Worm (Caenorhabditis elegans) whole organism, L2 larva: ENCODE measurements around the gene clec-19.

Experiments
- C34F6.9 ChIP-seq: fragments of 150-350 bp; optimal IDR thresholded peaks from 2 replicates; lab custom pipeline; 2014; ENCODE audit warnings: missing biosample characterization, missing genetic modification characterization
- F13H6.1 ChIP-seq: sonication (generic microtip); optimal IDR thresholded peaks from 2 replicates; lab custom pipeline; 2016; ENCODE audit warnings: missing genetic modification characterization, missing compliant biosample characterization
- R02D3.7 ChIP-seq: fragments of 150-350 bp; optimal IDR thresholded peaks from 2 replicates; lab custom pipeline; 2014; ENCODE audit warnings: missing biosample characterization, missing genetic modification characterization
- Y55F3AM.14 ChIP-seq: fragments of 200-800 bp; sonication (Bioruptor generic); optimal IDR thresholded peaks from 2 replicates; lab custom pipeline; 2018; ENCODE audit warnings: mild to moderate bottlenecking, missing genetic modification characterization, missing compliant biosample characterization
- alr-1 ChIP-seq: fragments of 150-350 bp; optimal IDR thresholded peaks from 2 replicates; lab custom pipeline; 2014; ENCODE audit warnings: missing biosample characterization, missing genetic modification characterization
- aly-2 ChIP-seq: fragments of 150-350 bp; optimal IDR thresholded peaks from 2 replicates; lab custom pipeline; 2014; ENCODE audit warnings: missing biosample characterization, missing genetic modification characterization
- ama-1 ChIP-seq: fragments of 150-350 bp; optimal IDR thresholded peaks from 2 replicates; lab custom pipeline; 2018; ENCODE audit warnings: inconsistent platforms
- ceh-16 ChIP-seq: fragments of 150-350 bp; optimal IDR thresholded peaks from 2 replicates; lab custom pipeline; 2014; ENCODE audit warnings: missing biosample characterization, missing genetic modification characterization
- ceh-82 ChIP-seq: fragments of 150-350 bp; optimal IDR thresholded peaks from 2 replicates; lab custom pipeline; 2014; ENCODE audit warnings: missing biosample characterization, missing genetic modification characterization
- egl-27 ChIP-seq: sonication (generic microtip); optimal IDR thresholded peaks from 3 replicates; lab custom pipeline; 2017; ENCODE audit warnings: missing biosample characterization, missing genetic modification reagents, missing genetic modification characterization
- elt-1 ChIP-seq: fragments of 150-350 bp; optimal IDR thresholded peaks from 2 replicates; lab custom pipeline; 2014; ENCODE audit warnings: missing biosample characterization, missing genetic modification characterization
- elt-3 ChIP-seq: sonication (generic microtip); optimal IDR thresholded peaks from 2 replicates; lab custom pipeline; 2017; ENCODE audit warnings: missing biosample characterization, missing genetic modification characterization
- fos-1 ChIP-seq: fragments of 150-350 bp; optimal IDR thresholded peaks from 2 replicates; lab custom pipeline; 2014; ENCODE audit warnings: missing biosample characterization, missing genetic modification characterization
- gmeb-1 ChIP-seq: fragments of 150-350 bp; optimal IDR thresholded peaks from 2 replicates; lab custom pipeline; 2014; ENCODE audit warnings: missing biosample characterization, missing genetic modification characterization
- lin-11 ChIP-seq: fragments of 150-350 bp; sonication (generic microtip); optimal IDR thresholded peaks from 2 replicates; lab custom pipeline; 2014; ENCODE audit warnings: missing biosample characterization, missing genetic modification characterization, inconsistent platforms, mixed read lengths
- lin-39 ChIP-seq: fragments of 150-350 bp; optimal IDR thresholded peaks from 2 replicates; lab custom pipeline; 2014; ENCODE audit warnings: missing biosample characterization, missing genetic modification reagents, missing genetic modification characterization
- mab-5 ChIP-seq: fragments of 150-350 bp; optimal IDR thresholded peaks from 2 replicates; lab custom pipeline; 2014; ENCODE audit warnings: missing biosample characterization, missing genetic modification characterization
- mbf-1 ChIP-seq: sonication (generic microtip); optimal IDR thresholded peaks from 2 replicates; lab custom pipeline; 2017; ENCODE audit warnings: missing biosample characterization, missing genetic modification characterization
- mdl-1 ChIP-seq, 2 experiments: fragments of 150-350 bp in 1 of 2; sonication (generic microtip) in 1 of 2; optimal IDR thresholded peaks; 2 replicates each; lab custom pipeline; 2017; ENCODE audit warnings: missing biosample characterization in 2 of 2, missing genetic modification characterization in 2 of 2
- nhr-10 ChIP-seq: sonication (generic microtip); optimal IDR thresholded peaks from 2 replicates; lab custom pipeline; 2017; ENCODE audit warnings: missing biosample characterization, missing genetic modification characterization
- nhr-11 ChIP-seq: fragments of 150-350 bp; optimal IDR thresholded peaks from 2 replicates; lab custom pipeline; 2014; ENCODE audit warnings: missing biosample characterization, missing genetic modification characterization
- nhr-129 ChIP-seq: fragments of 150-350 bp; optimal IDR thresholded peaks from 2 replicates; lab custom pipeline; 2014; ENCODE audit warnings: missing biosample characterization, missing genetic modification characterization
- nhr-21 ChIP-seq: fragments of 150-350 bp; optimal IDR thresholded peaks from 2 replicates; lab custom pipeline; 2014; ENCODE audit warnings: missing biosample characterization, missing genetic modification characterization
- nhr-23 ChIP-seq: fragments of 150-350 bp; optimal IDR thresholded peaks from 2 replicates; lab custom pipeline; 2014; ENCODE audit warnings: missing biosample characterization, missing genetic modification reagents, missing genetic modification characterization
- nhr-237 ChIP-seq: fragments of 150-350 bp; optimal IDR thresholded peaks from 2 replicates; lab custom pipeline; 2014; ENCODE audit warnings: missing biosample characterization, missing genetic modification characterization
- nhr-25 ChIP-seq: fragments of 150-350 bp; sonication (generic microtip); optimal IDR thresholded peaks from 3 replicates; lab custom pipeline; 2014; ENCODE audit warnings: missing biosample characterization, missing genetic modification characterization
- nhr-6 ChIP-seq: fragments of 150-350 bp; optimal IDR thresholded peaks from 2 replicates; lab custom pipeline; 2014; ENCODE audit warnings: missing biosample characterization, missing genetic modification characterization
- peb-1 ChIP-seq: fragments of 150-350 bp; optimal IDR thresholded peaks from 2 replicates; lab custom pipeline; 2014; ENCODE audit warnings: missing biosample characterization, missing genetic modification characterization
- sem-4 ChIP-seq: fragments of 150-350 bp; optimal IDR thresholded peaks from 2 replicates; lab custom pipeline; 2014; ENCODE audit warnings: missing biosample characterization, missing genetic modification reagents, missing genetic modification characterization
- skn-1 ChIP-seq: sonication (generic microtip); optimal IDR thresholded peaks from 2 replicates; lab custom pipeline; 2017; ENCODE audit warnings: missing biosample characterization, missing genetic modification characterization
- sma-9 ChIP-seq, 2 experiments: fragments of 150-350 bp in 1 of 2; sonication (generic microtip) in 1 of 2; optimal IDR thresholded peaks; 2 replicates each; lab custom pipeline; 2014 to 2016; ENCODE audit warnings: missing genetic modification characterization in 2 of 2, mild to moderate bottlenecking in 1 of 2, missing biosample characterization in 1 of 2, missing compliant biosample characterization in 1 of 2, missing genetic modification reagents in 1 of 2, moderate library complexity in 1 of 2
- snpc-4 ChIP-seq: fragments of 150-350 bp; optimal IDR thresholded peaks from 2 replicates; lab custom pipeline; 2014; ENCODE audit warnings: missing biosample characterization, missing genetic modification characterization
- unc-39 ChIP-seq: fragments of 150-350 bp; optimal IDR thresholded peaks from 2 replicates; lab custom pipeline; 2014; ENCODE audit warnings: missing biosample characterization, missing genetic modification characterization
- unc-55 ChIP-seq: fragments of 150-350 bp; sonication (generic microtip); optimal IDR thresholded peaks from 3 replicates; lab custom pipeline; 2014; ENCODE audit warnings: missing biosample characterization, missing genetic modification reagents, missing genetic modification characterization
- unc-62 ChIP-seq: fragments of 150-350 bp; optimal IDR thresholded peaks from 2 replicates; lab custom pipeline; 2014; ENCODE audit warnings: missing biosample characterization, missing genetic modification reagents, missing genetic modification characterization
- ztf-1 ChIP-seq: fragments of 200-800 bp; sonication (Bioruptor generic); conservative IDR thresholded peaks from 2 replicates; pipeline ENCODE4 v1.3.6; 2022; ENCODE audit warnings: missing genetic modification characterization, missing compliant biosample characterization
- ztf-11 ChIP-seq: sonication (generic microtip); optimal IDR thresholded peaks from 2 replicates; lab custom pipeline; 2017; ENCODE audit warnings: missing biosample characterization, missing genetic modification characterization
- ztf-4 ChIP-seq: fragments of 150-350 bp; optimal IDR thresholded peaks from 2 replicates; lab custom pipeline; 2014; ENCODE audit warnings: missing biosample characterization, missing genetic modification characterization

The clec-19 gene

DNA sequence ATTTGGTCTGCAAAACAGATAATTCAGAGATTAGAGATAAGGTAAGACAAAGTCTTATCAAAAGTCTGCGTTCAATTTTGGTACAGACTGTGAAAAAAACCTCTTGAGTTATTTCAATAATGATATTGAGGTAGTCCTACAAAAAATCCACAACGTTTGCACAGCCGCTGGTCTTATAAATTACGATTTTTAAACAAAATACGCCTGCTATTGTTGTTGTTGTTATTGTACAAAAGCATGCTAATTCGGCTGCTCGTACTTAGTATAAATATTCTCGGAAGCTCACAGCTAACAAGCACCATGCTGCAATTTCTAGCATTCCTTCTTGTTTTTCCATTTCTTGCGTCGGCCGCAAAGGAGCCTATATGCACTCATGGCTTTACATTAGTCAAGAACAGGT lies at the start of gene clec-19:
clec-19 (plus strand) TSS at position 301 of the 400 bp plus-strand sequence.
- TF ChIP-seq ama-1, result no peak
- no peak for TF ChIP-seq mdl-1 (tag; optimal IDR thresholded peaks at IDR 0.05; lab: Kevin White, UChicago)
- TF ChIP-seq nhr-11 (tag; lab: Kevin White, UChicago), result no peak
- TF ChIP-seq gmeb-1 (tag; lab: Kevin White, UChicago), result no peak
- no peak for TF ChIP-seq nhr-23 (tag; lab: Kevin White, UChicago)
- TF ChIP-seq alr-1 (tag; lab: Kevin White, UChicago), result no peak
- no peak for TF ChIP-seq mab-5 (tag; lab: Kevin White, UChicago)
- no peak for TF ChIP-seq nhr-10 (tag; lab: Kevin White, UChicago)

DNA sequence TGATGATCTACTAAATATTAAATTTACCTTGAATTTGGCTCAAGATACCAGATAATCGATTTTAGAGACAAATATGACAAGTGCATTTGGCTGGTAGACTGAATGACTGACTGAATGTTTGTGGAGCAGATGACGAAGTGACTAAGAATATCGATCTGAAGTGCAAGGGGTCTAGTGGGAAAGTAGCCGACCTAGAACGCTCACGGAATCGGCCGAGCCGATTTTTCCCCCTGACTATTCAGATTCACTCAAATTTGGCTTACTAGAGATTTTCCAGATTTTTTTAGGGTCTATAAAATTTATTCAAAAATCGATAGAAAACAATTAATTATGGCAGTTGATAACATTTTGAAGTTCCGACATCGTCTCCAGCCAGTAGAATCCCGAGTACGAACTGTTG lies 49.8 kb upstream of the clec-19 start, which contains the start of gene fbxc-26:
fbxc-26 (minus strand) TSS at position 101 of the 400 bp plus-strand sequence.
- TF ChIP-seq aly-2 (tag; lab: Kevin White, UChicago), result no peak
- TF ChIP-seq fos-1, result no peak
- TF ChIP-seq sem-4 (tag; lab: Kevin White, UChicago), result no peak
- TF ChIP-seq nhr-23 (tag; lab: Kevin White, UChicago), result no peak
- TF ChIP-seq nhr-6 (tag; lab: Kevin White, UChicago), result no peak
- TF ChIP-seq lin-11 (tag; lab: Kevin White, UChicago), result no peak
- TF ChIP-seq ztf-1 (GFP tag; lab: Robert Waterston, UW), result no peak
- no peak for TF ChIP-seq elt-1
- no peak for TF ChIP-seq nhr-129
- no peak for TF ChIP-seq peb-1 (tag; lab: Kevin White, UChicago)
- no peak for TF ChIP-seq unc-39 (tag; lab: Kevin White, UChicago)

DNA sequence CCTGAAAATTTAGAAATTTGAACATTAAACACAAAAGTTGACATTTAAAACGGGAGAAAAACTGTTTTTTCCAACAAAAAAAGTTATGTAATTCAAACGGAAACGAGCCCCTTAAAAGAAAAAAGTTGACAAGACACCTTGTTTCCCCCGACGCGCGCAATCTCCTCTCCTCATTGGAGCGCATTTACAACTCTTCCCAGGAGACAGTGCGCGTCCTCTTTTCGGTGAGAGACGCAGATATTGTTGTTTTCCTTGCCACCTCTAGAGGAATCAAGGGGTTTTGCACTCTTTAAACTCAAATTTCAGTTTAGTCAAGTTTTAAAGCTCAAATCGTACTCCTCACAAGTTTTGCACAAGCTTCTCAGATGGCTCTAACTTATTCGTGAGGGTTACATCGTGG lies 48.4 kb upstream of the clec-19 start, which contains the start of gene F58E1.13:
F58E1.13 (minus strand) TSS at position 12 of the 400 bp plus-strand sequence.
- TF ChIP-seq elt-1 (no peak), ztf-4 (no peak), unc-62 (GFP tag; lab: Kevin White, UChicago) (no peak), mdl-1 (tag; optimal IDR thresholded peaks at IDR 0.05; lab: Kevin White, UChicago) (no peak), nhr-11 (tag; lab: Kevin White, UChicago) (no peak), R02D3.7 (no peak), ceh-82 (no peak), snpc-4 (tag; lab: Kevin White, UChicago) (no peak), F13H6.1 (tag; lab: Kevin White, UChicago) (no peak), lin-39 (tag; lab: Kevin White, UChicago) (no peak), Y55F3AM.14 (GFP tag; lab: Kevin White, UChicago) (no peak), mab-5 (tag; lab: Kevin White, UChicago) (no peak), unc-39 (tag; lab: Kevin White, UChicago) (no peak), sem-4 (tag; lab: Kevin White, UChicago) (no peak), aly-2 (tag; lab: Kevin White, UChicago) (no peak), ama-1 (no peak), ceh-16 (tag; lab: Kevin White, UChicago) (no peak)

DNA sequence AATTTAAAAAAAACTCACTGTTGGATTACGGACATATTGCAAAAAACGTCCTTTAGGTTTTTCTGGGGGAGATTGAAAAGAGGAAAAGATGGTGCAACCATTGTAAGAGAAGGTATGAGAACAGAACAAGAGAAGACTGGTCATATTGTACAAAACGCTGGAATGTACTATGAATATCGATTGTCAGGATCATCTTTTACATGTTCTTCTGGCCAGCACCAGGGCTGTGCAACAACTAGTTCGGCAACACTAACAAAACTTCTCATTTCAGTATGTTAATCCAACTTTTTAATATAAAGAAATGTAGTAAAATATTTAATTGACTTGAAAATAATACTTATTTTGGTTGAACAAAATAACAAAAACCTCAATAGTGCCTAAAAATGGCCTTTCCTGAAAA lies 40.9 kb upstream of the clec-19 start, which contains the start of gene fbxb-47:
fbxb-47 (minus strand) TSS at position 101 of the 400 bp plus-strand sequence.
- TF ChIP-seq unc-55 (no peak), sma-9 (GFP tag; optimal IDR thresholded peaks at IDR 0.05; lab: Kevin White, UChicago) (no peak), sma-9 (tag; optimal IDR thresholded peaks at IDR 0.05; lab: Kevin White, UChicago) (no peak), skn-1 (tag; lab: Kevin White, UChicago) (no peak), nhr-237 (tag; lab: Kevin White, UChicago) (no peak)

DNA sequence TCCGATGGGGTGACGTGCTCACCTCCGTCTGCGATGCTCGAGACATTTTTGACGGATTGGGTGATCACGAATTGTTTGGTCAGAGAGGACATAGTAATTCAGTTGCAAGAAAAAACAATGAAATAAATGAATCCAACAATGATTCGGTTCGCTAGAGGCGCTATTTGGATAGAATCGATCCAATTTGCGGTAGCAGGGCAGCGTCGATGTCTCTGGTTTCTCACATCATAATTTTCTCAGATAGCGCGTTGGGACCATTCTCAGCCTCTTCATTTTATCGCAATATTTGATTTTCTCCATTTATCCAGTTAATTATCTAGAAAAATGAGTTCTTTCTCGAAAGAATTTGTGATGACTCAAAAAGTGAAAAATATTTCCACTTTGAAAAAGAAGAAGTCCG lies 37.9 kb upstream of the clec-19 start, which contains the start of gene sdz-18:
sdz-18 (minus strand) TSS at position 101 of the 400 bp plus-strand sequence.
- no peak for TF ChIP-seq ztf-11
- no peak for TF ChIP-seq lin-39 (tag; lab: Kevin White, UChicago)
- no peak for TF ChIP-seq C34F6.9 (tag; lab: Kevin White, UChicago)
- TF ChIP-seq aly-2 (tag; lab: Kevin White, UChicago), result no peak
- TF ChIP-seq nhr-21 (tag; lab: Kevin White, UChicago), result no peak
- no peak for TF ChIP-seq mab-5 (tag; lab: Kevin White, UChicago)
- no peak for TF ChIP-seq ceh-82
- TF ChIP-seq unc-62 (GFP tag; lab: Kevin White, UChicago), result no peak
- no peak for TF ChIP-seq elt-3
- TF ChIP-seq nhr-11 (tag; lab: Kevin White, UChicago), result no peak
- no peak for TF ChIP-seq nhr-25
- no peak for TF ChIP-seq elt-1
- TF ChIP-seq unc-39 (tag; lab: Kevin White, UChicago), result no peak
- no peak for TF ChIP-seq nhr-237 (tag; lab: Kevin White, UChicago)
- no peak for TF ChIP-seq peb-1 (tag; lab: Kevin White, UChicago)
- no peak for TF ChIP-seq egl-27 (tag; lab: Kevin White, UChicago)
- no peak for TF ChIP-seq mbf-1 (tag; lab: Kevin White, UChicago)
